Worm (Caenorhabditis elegans): ENCODE data around the gene aff-1.

ce11 chrII:6876957-6877356 is 13.4 kb upstream of the aff-1 start, which contains the start of gene slc-36.5:
- TF ChIP-seq nhr-11 (tag; optimal IDR thresholded peaks at IDR 0.05) (no peak), unc-55 (GFP tag; optimal IDR thresholded peaks at IDR 0.05) (no peak), ZK546.5 (tag; optimal IDR thresholded peaks at IDR 0.05) (no peak), dmd-4 (tag; optimal IDR thresholded peaks at IDR 0.05) (no peak), egl-27 (tag; optimal IDR thresholded peaks at IDR 0.05) (no peak), lin-11 (tag; optimal IDR thresholded peaks at IDR 0.05) (no peak), blmp-1 (tag; optimal IDR thresholded peaks at IDR 0.05; ENCODE audit: insufficient read depth) (no peak), elt-3 (tag; optimal IDR thresholded peaks at IDR 0.05) (no peak), unc-39 (tag; optimal IDR thresholded peaks at IDR 0.05) (no peak)

Data from whole organism, L2 larva.